Worm (Caenorhabditis elegans): Measurements from ENCODE around the gene rab-37.

DNA sequence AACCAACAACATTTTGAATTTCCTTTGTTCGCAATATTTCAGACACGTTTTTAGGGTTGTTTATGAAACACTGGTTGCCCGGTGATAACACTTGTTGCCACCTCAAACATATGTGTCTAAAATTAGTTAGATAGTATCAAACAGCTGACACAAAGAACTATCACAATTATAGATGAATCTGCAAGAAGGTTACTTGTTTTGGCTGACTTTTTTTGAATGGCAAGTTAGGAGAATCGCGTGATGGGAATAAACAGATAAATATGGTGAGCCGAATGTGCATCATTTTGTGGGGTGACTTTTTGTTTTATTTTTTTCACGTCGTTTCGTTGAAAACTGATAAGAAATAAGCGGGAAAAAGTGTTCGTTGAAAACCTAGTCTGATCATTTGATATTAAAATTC lies 9.5 kb upstream of the rab-37 start:
- TF ChIP-seq aly-2 (tag; optimal IDR thresholded peaks at IDR 0.05) (no peak), ztf-11 (tag; optimal IDR thresholded peaks at IDR 0.05) (no peak), pha-4 (GFP tag; IDR thresholded peaks at IDR 0.05) (no peak), pha-4 (tag; optimal IDR thresholded peaks at IDR 0.05) (no peak), fkh-10 (GFP tag; optimal IDR thresholded peaks at IDR 0.05) (no peak), fos-1 (tag; optimal IDR thresholded peaks at IDR 0.05) (no peak), unc-130 (GFP tag; optimal IDR thresholded peaks at IDR 0.05) (no peak), lin-39 (tag; optimal IDR thresholded peaks at IDR 0.05) (no peak)
